Worm (Caenorhabditis elegans) whole organism, L4 larva: ENCODE data around the gene F52E1.3.

Source experiments
- R02D3.7 ChIP-seq: fragments of 150-350 bp; sonication (generic microtip); optimal IDR thresholded peaks from 3 replicates; lab custom pipeline; 2014; ENCODE audit warnings: missing biosample characterization, missing genetic modification characterization
- daf-12 ChIP-seq: fragments of 150-350 bp; optimal IDR thresholded peaks from 2 replicates; lab custom pipeline; 2014; ENCODE audit warnings: missing biosample characterization, missing genetic modification reagents, missing genetic modification characterization
- daf-8 ChIP-seq: fragments of 200-800 bp; sonication (Bioruptor generic); IDR thresholded peaks from 2 replicates; pipeline ENCODE4 v1.3.6; 2022; ENCODE audit warnings: missing genetic modification characterization, missing compliant biosample characterization
- jun-1 ChIP-seq: fragments of 150-350 bp; optimal IDR thresholded peaks from 2 replicates; lab custom pipeline; 2014; ENCODE audit warnings: missing biosample characterization, missing genetic modification reagents, missing genetic modification characterization
- nhr-6 ChIP-seq: fragments of 150-350 bp; optimal IDR thresholded peaks from 2 replicates; lab custom pipeline; 2014; ENCODE audit warnings: missing biosample characterization, missing genetic modification characterization
- tag-97 ChIP-seq: fragments of 200-800 bp; sonication (Bioruptor generic); IDR thresholded peaks from 2 replicates; pipeline ENCODE4 v1.3.6; 2022; ENCODE audit warnings: missing genetic modification characterization, missing compliant biosample characterization

ce11 chrV:8444357-8444856 lies 49.8 kb downstream of the F52E1.3 start, which contains the start of gene lmd-3:
- no peak for TF ChIP-seq R02D3.7
- TF ChIP-seq tag-97 = no peak
- TF ChIP-seq jun-1 (tag; lab: Kevin White, UChicago) = no peak
- TF ChIP-seq nhr-6 (tag; lab: Kevin White, UChicago) = no peak
- no peak for TF ChIP-seq daf-12 (tag; lab: Kevin White, UChicago)
- no peak for TF ChIP-seq daf-8 (GFP tag; lab: Robert Waterston, UW)
